Worm (Caenorhabditis elegans) whole organism, early embryonic: Measurements from ENCODE around the gene kgb-2.

Experiments
- B0310.2 ChIP-seq: sonication (generic microtip); optimal IDR thresholded peaks from 2 replicates; lab custom pipeline; 2016; ENCODE audit warnings: mild to moderate bottlenecking, missing genetic modification characterization, missing compliant biosample characterization
- F13C5.2 ChIP-seq: sonication (generic microtip); optimal IDR thresholded peaks from 2 replicates; lab custom pipeline; 2017; ENCODE audit warnings: mild to moderate bottlenecking, missing genetic modification characterization, inconsistent platforms, missing compliant biosample characterization
- aly-1 ChIP-seq: sonication (generic microtip); optimal IDR thresholded peaks from 2 replicates; lab custom pipeline; 2016; ENCODE audit warnings: missing genetic modification characterization, missing compliant biosample characterization
- ama-1 ChIP-seq: fragments of 150-350 bp; optimal IDR thresholded peaks from 2 replicates; lab custom pipeline; 2014
- ceh-13 ChIP-seq: fragments of 200-800 bp; sonication (Bioruptor generic); optimal IDR thresholded peaks from 2 replicates; lab custom pipeline; 2018; ENCODE audit warnings: mild to moderate bottlenecking, missing genetic modification characterization, missing compliant biosample characterization
- ceh-36 ChIP-seq: sonication (generic microtip); optimal IDR thresholded peaks from 2 replicates; lab custom pipeline; 2016; ENCODE audit warnings: missing genetic modification characterization, inconsistent platforms, missing compliant biosample characterization
- ets-7 ChIP-seq: sonication (generic microtip); optimal IDR thresholded peaks from 2 replicates; lab custom pipeline; 2016; ENCODE audit warnings: missing genotype, missing genetic modification characterization, missing compliant biosample characterization
- flt-1 ChIP-seq: fragments of 200-800 bp; sonication (Bioruptor generic); IDR thresholded peaks from 2 replicates; pipeline ENCODE4 v1.3.6; 2022; ENCODE audit warnings: missing genetic modification characterization, missing compliant biosample characterization
- hmbx-1 ChIP-seq: sonication (generic microtip); optimal IDR thresholded peaks from 2 replicates; lab custom pipeline; 2016; ENCODE audit warnings: mild to moderate bottlenecking, missing genetic modification characterization, missing compliant biosample characterization
- hmg-4 ChIP-seq: fragments of 200-800 bp; sonication (Bioruptor generic); optimal IDR thresholded peaks from 2 replicates; lab custom pipeline; 2018; ENCODE audit warnings: mild to moderate bottlenecking, missing genetic modification characterization, missing compliant biosample characterization
- hnd-1 ChIP-seq: sonication (generic microtip); optimal IDR thresholded peaks from 2 replicates; lab custom pipeline; 2016; ENCODE audit warnings: missing genetic modification characterization, missing compliant biosample characterization
- pes-1 ChIP-seq: fragments of 200-800 bp; sonication (Bioruptor generic); IDR thresholded peaks from 2 replicates; pipeline ENCODE4 v1.3.6; 2022; ENCODE audit warnings: missing genetic modification reagents, missing genetic modification characterization, missing compliant biosample characterization
- scrt-1 ChIP-seq: fragments of 200-800 bp; sonication (Bioruptor generic); IDR thresholded peaks from 2 replicates; pipeline ENCODE4 v1.3.6; 2022; ENCODE audit warnings: missing genetic modification characterization, missing compliant biosample characterization
- sea-1 ChIP-seq: fragments of 200-800 bp; sonication (Bioruptor generic); conservative IDR thresholded peaks from 2 replicates; pipeline ENCODE4 v1.3.6; 2022; ENCODE audit warnings: missing genetic modification characterization, missing compliant biosample characterization
- tbx-11 ChIP-seq: fragments of 200-800 bp; sonication (Bioruptor generic); IDR thresholded peaks from 2 replicates; pipeline ENCODE4 v1.3.6; 2022; ENCODE audit warnings: missing genetic modification characterization, missing compliant biosample characterization
- tbx-37 ChIP-seq: fragments of 200-800 bp; sonication (Bioruptor generic); conservative IDR thresholded peaks from 2 replicates; pipeline ENCODE4 v1.3.6; 2022; ENCODE audit warnings: missing genetic modification reagents, missing genetic modification characterization, missing compliant biosample characterization
- tra-4 ChIP-seq: sonication (generic microtip); optimal IDR thresholded peaks from 2 replicates; lab custom pipeline; 2017; ENCODE audit warnings: missing genetic modification characterization, missing compliant biosample characterization

Gene kgb-2

DNA sequence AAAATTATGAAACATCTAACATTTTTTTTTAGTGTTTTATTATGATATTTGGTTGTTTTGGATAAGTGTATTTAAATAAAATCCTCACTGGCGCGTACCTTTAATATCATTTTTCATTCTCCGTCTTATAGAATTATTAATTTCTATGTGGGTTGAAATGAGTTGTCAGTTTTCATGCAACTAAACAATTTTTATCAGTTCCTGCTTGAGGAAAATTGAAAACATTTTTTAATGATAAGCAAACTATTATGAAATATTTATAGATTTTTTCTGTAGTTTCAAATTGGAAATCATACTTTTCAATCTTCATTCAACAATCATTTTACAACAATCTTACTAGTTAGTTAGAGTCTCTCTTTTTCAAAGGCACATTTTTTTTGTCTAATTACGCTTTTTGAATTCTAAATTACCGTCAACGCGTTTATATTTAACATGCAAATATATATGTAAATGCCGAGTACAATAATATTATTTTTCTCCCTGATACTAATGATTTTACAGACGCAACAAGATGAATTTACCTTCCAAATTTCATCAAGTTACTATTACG is at the start of gene kgb-2, which contains the start of gene Y37E11B.10:
Gene kgb-2 (plus strand): TSS at position 500 of the 550 bp plus-strand sequence.
Gene Y37E11B.10 (minus strand): TSS at position 182 of the 550 bp plus-strand sequence.
- TF ChIP-seq tbx-11 (GFP tag; lab: Robert Waterston, UW) = no peak
- TF ChIP-seq ceh-13 (GFP tag; lab: Kevin White, UChicago) = no peak
- TF ChIP-seq tra-4 = no peak
- TF ChIP-seq aly-1 (tag; lab: Kevin White, UChicago) = no peak
- TF ChIP-seq hmg-4 (GFP tag; lab: Kevin White, UChicago) = no peak
- TF ChIP-seq hmbx-1 (tag; lab: Kevin White, UChicago) = no peak
- no peak for TF ChIP-seq sea-1 (GFP tag; lab: Robert Waterston, UW)

DNA sequence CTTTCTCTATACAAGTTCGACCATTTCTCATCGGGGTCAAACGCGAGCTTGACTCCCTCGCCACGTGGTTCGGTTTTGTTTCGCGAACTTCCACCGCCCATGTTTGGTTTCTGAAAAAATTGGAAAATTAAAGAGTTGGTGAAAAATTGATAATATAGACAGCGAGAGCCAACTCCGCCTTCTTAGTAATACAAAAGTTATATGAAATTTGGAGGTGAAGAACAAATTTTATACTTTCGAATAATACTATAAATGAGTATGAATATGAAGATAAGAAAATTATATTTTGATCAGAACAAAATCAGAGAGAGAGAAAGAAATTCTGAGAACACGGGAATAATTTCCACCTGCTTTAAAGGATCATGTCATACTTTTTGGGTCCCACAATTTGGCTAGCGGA is 49.3 kb upstream of the kgb-2 start, which contains the start of gene osm-9:
Gene osm-9 (minus strand): TSS at position 101 of the 400 bp plus-strand sequence.
- TF ChIP-seq ceh-36 = no peak
- TF ChIP-seq B0310.2 (tag; lab: Kevin White, UChicago) = no peak
- TF ChIP-seq ama-1 (lab: Kevin White, UChicago) = no peak
- TF ChIP-seq hnd-1 = no peak
- no peak for TF ChIP-seq tbx-11 (GFP tag; lab: Robert Waterston, UW)
- no peak for TF ChIP-seq aly-1 (tag; lab: Kevin White, UChicago)
- TF ChIP-seq tra-4 = no peak
- no peak for TF ChIP-seq F13C5.2
- no peak for TF ChIP-seq pes-1 (GFP tag; lab: Robert Waterston, UW)
- no peak for TF ChIP-seq ets-7 (tag; lab: Kevin White, UChicago)
- no peak for TF ChIP-seq hmbx-1 (tag; lab: Kevin White, UChicago)
- TF ChIP-seq flt-1 (GFP tag; lab: Robert Waterston, UW) = no peak
- TF ChIP-seq scrt-1 (GFP tag; lab: Robert Waterston, UW) = no peak
- TF ChIP-seq sea-1 (GFP tag; lab: Robert Waterston, UW) = no peak
- TF ChIP-seq hmg-4 (GFP tag; lab: Kevin White, UChicago) = no peak

DNA sequence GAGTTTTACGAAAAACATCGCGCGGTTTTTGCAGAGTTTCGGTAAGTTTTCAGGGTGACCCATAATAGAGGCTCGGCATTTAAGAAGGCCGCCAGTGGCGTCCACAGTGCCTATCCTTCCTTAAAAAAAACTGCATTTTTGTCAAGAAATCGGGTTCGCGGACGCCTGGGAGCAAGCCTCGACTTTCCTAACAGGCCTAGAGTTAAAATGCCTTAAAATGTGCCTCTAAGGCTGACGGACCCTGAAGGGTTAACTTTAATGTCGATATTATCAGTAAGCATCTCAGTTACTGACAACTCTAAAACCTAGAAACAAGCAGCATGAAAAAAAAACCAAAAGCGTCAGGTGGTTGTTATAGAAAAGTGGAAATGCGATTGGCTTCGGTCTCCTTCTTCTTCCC is 47.4 kb upstream of the kgb-2 start:
- TF ChIP-seq sea-1 (GFP tag; lab: Robert Waterston, UW) (no peak), hmg-4 (GFP tag; lab: Kevin White, UChicago) (no peak), hmbx-1 (tag; lab: Kevin White, UChicago) (no peak), ama-1 (lab: Kevin White, UChicago) (no peak), ceh-13 (GFP tag; lab: Kevin White, UChicago) (no peak), ets-7 (tag; lab: Kevin White, UChicago) (no peak), F13C5.2 (no peak), scrt-1 (GFP tag; lab: Robert Waterston, UW) (no peak), aly-1 (tag; lab: Kevin White, UChicago) (no peak), pes-1 (GFP tag; lab: Robert Waterston, UW) (no peak), B0310.2 (tag; lab: Kevin White, UChicago) (no peak), hnd-1 (no peak), flt-1 (GFP tag; lab: Robert Waterston, UW) (no peak), tbx-37 (GFP tag; lab: Robert Waterston, UW) (no peak), tbx-11 (GFP tag; lab: Robert Waterston, UW) (no peak), ceh-36 (no peak), tra-4 (no peak)

DNA sequence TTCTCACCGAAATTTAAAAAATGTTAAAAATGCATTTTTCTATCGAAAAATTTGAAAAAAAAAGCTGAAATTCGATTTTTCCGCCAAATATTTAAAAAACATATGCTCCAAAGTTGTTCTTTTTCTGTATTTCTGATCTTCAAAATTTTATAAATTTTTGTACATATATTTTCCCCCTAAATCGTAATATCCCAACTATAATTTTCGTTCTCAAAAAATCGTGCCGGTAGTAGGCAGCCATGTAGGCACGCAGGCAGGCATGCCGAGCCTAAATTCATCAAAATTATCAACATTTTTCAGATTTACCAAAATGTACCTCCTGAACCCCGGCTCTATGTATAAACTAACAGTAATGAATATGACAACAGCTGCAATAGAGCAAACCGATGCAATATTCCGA is 41.7 kb upstream of the kgb-2 start, which contains the start of gene sre-5:
Gene sre-5 (plus strand): TSS at position 301 of the 400 bp plus-strand sequence.
- TF ChIP-seq aly-1 (tag; lab: Kevin White, UChicago) = no peak

DNA sequence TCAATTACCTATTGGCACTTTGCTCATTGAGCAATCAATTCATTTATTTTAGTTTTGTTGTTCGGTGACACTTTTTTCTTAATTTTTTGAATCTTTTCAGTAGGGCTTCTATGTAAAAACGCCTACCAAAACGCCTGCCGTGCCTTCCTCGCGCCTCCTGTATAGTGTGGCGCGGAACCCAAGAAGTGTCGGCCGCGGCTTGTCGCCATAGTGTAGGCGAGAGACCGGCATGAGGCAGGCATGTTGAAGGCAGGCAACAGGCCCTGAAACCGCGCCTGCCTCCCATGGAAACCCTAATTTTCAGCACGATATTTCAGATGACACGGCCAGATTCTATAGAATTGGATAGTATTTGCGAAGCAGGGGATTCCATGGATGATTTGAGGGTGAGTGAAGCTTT is 38.0 kb upstream of the kgb-2 start, which contains the start of gene otpl-1:
Gene otpl-1 (plus strand): TSS at position 372 of the 400 bp plus-strand sequence.
- TF ChIP-seq ama-1 (lab: Kevin White, UChicago) = no peak
- TF ChIP-seq ceh-36 = no peak
- no peak for TF ChIP-seq scrt-1 (GFP tag; lab: Robert Waterston, UW)
- no peak for TF ChIP-seq B0310.2 (tag; lab: Kevin White, UChicago)
- TF ChIP-seq tbx-11 (GFP tag; lab: Robert Waterston, UW) = no peak
- no peak for TF ChIP-seq ets-7 (tag; lab: Kevin White, UChicago)
- no peak for TF ChIP-seq flt-1 (GFP tag; lab: Robert Waterston, UW)
- no peak for TF ChIP-seq hnd-1
- TF ChIP-seq tbx-37 (GFP tag; lab: Robert Waterston, UW) = no peak
- TF ChIP-seq tra-4 = no peak
- TF ChIP-seq aly-1 (tag; lab: Kevin White, UChicago) = no peak
- TF ChIP-seq ceh-13 (GFP tag; lab: Kevin White, UChicago) = no peak
- TF ChIP-seq hmg-4 (GFP tag; lab: Kevin White, UChicago) = no peak
- TF ChIP-seq hmbx-1 (tag; lab: Kevin White, UChicago) = no peak

DNA sequence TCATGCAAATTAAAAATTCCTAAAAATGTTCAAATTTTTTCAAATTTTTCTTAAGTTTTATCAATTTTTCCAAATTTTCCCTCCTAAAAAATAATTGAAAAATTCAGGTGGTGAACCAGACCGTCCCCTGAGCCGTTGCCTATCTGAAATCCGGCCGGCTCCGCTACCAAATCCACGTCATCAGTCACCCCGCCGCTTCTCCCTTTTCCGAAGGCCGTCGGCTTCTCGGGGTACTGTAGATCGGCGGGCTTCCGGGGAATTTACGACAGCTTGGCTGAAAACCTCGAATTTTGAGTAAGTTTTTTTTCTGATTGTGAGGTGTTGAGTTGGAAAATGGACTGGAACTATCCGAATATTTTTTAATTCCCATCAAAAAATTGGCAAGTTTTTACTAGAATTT is 36.0 kb upstream of the kgb-2 start:
- TF ChIP-seq pes-1 (GFP tag; lab: Robert Waterston, UW) = no peak
- no peak for TF ChIP-seq ceh-13 (GFP tag; lab: Kevin White, UChicago)
- no peak for TF ChIP-seq ama-1 (lab: Kevin White, UChicago)
- no peak for TF ChIP-seq B0310.2 (tag; lab: Kevin White, UChicago)
- no peak for TF ChIP-seq F13C5.2
- no peak for TF ChIP-seq tbx-11 (GFP tag; lab: Robert Waterston, UW)
- no peak for TF ChIP-seq ets-7 (tag; lab: Kevin White, UChicago)
- TF ChIP-seq sea-1 (GFP tag; lab: Robert Waterston, UW) = no peak
- no peak for TF ChIP-seq hmg-4 (GFP tag; lab: Kevin White, UChicago)
- TF ChIP-seq aly-1 (tag; lab: Kevin White, UChicago) = no peak
- no peak for TF ChIP-seq tra-4
- no peak for TF ChIP-seq tbx-37 (GFP tag; lab: Robert Waterston, UW)
- TF ChIP-seq ceh-36 = no peak
- no peak for TF ChIP-seq flt-1 (GFP tag; lab: Robert Waterston, UW)
- no peak for TF ChIP-seq scrt-1 (GFP tag; lab: Robert Waterston, UW)
- no peak for TF ChIP-seq hnd-1
- no peak for TF ChIP-seq hmbx-1 (tag; lab: Kevin White, UChicago)

DNA sequence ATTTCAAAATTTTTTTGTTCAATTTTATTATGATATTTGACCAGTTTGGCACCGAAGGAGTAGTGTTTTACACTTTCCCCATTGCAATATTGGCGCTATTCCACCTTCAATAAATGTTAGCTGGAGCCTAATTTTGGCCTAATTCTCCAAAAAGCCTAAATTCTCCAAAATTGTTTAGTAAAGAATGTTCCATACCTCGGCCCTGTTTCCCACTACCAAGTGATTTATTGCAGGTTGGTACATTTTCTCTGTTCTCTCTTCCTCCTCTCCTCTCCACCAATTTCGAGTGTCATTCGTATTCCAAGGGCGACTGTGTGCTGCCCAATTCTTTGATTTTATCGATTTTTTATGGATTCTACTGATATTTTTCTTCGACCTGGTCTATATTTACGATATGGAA is 28.4 kb upstream of the kgb-2 start, which contains the start of gene Y37E11B.2:
Gene Y37E11B.2 (plus strand): TSS at position 301 of the 400 bp plus-strand sequence.
- no peak for TF ChIP-seq ceh-36
- TF ChIP-seq ama-1 (lab: Kevin White, UChicago) = no peak
- no peak for TF ChIP-seq F13C5.2
- no peak for TF ChIP-seq hnd-1
- TF ChIP-seq tra-4 = no peak
- no peak for TF ChIP-seq sea-1 (GFP tag; lab: Robert Waterston, UW)
- TF ChIP-seq tbx-37 (GFP tag; lab: Robert Waterston, UW) = no peak
- no peak for TF ChIP-seq flt-1 (GFP tag; lab: Robert Waterston, UW)
- no peak for TF ChIP-seq ets-7 (tag; lab: Kevin White, UChicago)
- TF ChIP-seq pes-1 (GFP tag; lab: Robert Waterston, UW) = no peak
- TF ChIP-seq tbx-11 (GFP tag; lab: Robert Waterston, UW) = no peak
- TF ChIP-seq aly-1 (tag; lab: Kevin White, UChicago) = no peak
- no peak for TF ChIP-seq ceh-13 (GFP tag; lab: Kevin White, UChicago)
- no peak for TF ChIP-seq hmg-4 (GFP tag; lab: Kevin White, UChicago)
- TF ChIP-seq B0310.2 (tag; lab: Kevin White, UChicago) = no peak
- no peak for TF ChIP-seq scrt-1 (GFP tag; lab: Robert Waterston, UW)
- TF ChIP-seq hmbx-1 (tag; lab: Kevin White, UChicago) = no peak
